Fruit fly (Drosophila melanogaster) whole organism, embryonic: ENCODE data around the gene loqs.

Source experiments
- Opbp ChIP-seq: fragments of 200-800 bp; sonication (Bioruptor generic); IDR thresholded peaks from 3 replicates; pipeline ENCODE4 v1.3.6; 2022; ENCODE audit warnings: missing biosample characterization, missing genetic modification characterization; ENCODE audit not compliant: partially characterized antibody
- Sox100B ChIP-seq: fragments of 200-800 bp; sonication (Bioruptor generic); optimal IDR thresholded peaks from 3 replicates; lab custom pipeline; 2018; ENCODE audit warnings: missing biosample characterization, mild to moderate bottlenecking, missing genetic modification characterization
- jumu ChIP-seq: fragments of 200-800 bp; sonication (Bioruptor generic); optimal IDR thresholded peaks from 3 replicates; lab custom pipeline; 2016; ENCODE audit warnings: missing biosample characterization, missing genetic modification characterization
- org-1 ChIP-seq: fragments of 200-800 bp; sonication (Bioruptor generic); optimal IDR thresholded peaks from 2 replicates; lab custom pipeline; 2017; ENCODE audit warnings: missing biosample characterization, missing genetic modification characterization
- prd ChIP-seq, 3 experiments: fragments of >200 bp in 2 of 3; fragments of 200-800 bp in 1 of 3; sonication (Bioruptor generic) in 1 of 3; optimal IDR thresholded peaks in 2 of 3; IDR thresholded peaks in 1 of 3; 2 replicates in 2 of 3; 3 replicates in 1 of 3; pipeline versions ENCODE4 v1.3.6 to Lab custom; 2017 to 2022; ENCODE audit warnings: missing biosample characterization in 1 of 3, missing genetic modification characterization in 1 of 3
- stwl ChIP-seq: fragments of 200-800 bp; sonication (Bioruptor generic); optimal IDR thresholded peaks from 3 replicates; lab custom pipeline; 2018; ENCODE audit warnings: missing biosample characterization, mild to moderate bottlenecking, missing genetic modification characterization, moderate library complexity
- wor ChIP-seq: fragments of 200-800 bp; sonication (Bioruptor generic); IDR thresholded peaks from 2 replicates; pipeline ENCODE4 v1.3.6; 2022; ENCODE audit warnings: missing biosample characterization, missing genetic modification characterization

dm6 chr2L:13430919-13431502 is 48.6 kb downstream of the loqs start:
- no peak for TF ChIP-seq jumu (GFP tag; lab: Kevin White, UChicago)
- no peak for TF ChIP-seq wor (GFP tag; lab: Robert Waterston, UW)
- TF ChIP-seq Opbp: no peak
- no peak for TF ChIP-seq prd (optimal IDR thresholded peaks at IDR 0.05; lab: Kevin White, UChicago)
- TF ChIP-seq prd (GFP tag; IDR thresholded peaks at IDR 0.05; lab: Robert Waterston, UW): no peak
- TF ChIP-seq stwl: no peak
- TF ChIP-seq org-1 (GFP tag; lab: Kevin White, UChicago): no peak
- TF ChIP-seq Sox100B (GFP tag; lab: Kevin White, UChicago): no peak
